Fruit fly (Drosophila melanogaster): ENCODE measurements around the gene TrxT.

The TrxT gene

DNA sequence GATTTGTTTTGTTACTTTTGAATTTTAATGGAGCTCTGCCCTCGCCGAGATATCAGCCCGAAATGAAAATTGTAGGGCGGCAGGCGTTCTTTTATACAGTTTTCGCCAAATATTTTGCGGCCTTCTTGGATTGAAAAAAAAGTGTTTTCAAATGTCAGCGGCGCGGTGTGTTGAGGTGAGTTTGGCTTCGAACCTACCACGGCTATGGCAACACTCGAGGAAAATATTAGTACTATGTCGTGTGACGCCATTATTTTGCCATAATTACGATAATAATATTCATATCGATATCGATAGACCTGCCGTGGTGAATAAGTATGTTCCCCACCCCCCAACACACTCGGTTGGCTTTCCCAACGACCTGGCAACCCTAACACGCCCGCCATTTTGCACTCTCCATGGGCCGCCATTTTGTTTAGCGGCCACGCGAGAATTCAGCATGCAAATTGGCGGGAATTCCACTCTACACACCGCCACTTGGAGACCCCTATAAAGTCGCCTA lies at the start of gene TrxT, which contains the start of gene dhd:
Gene TrxT, minus strand, starts transcription at position 51 of the 502 bp plus-strand sequence.
Gene dhd, plus strand, starts transcription at position 334 of the 502 bp plus-strand sequence.
- TF ChIP-seq insv (optimal IDR thresholded peaks at IDR 0.05), result no peak
- no peak for TF ChIP-seq Sin3A (optimal IDR thresholded peaks at IDR 0.05)
- no peak for TF ChIP-seq ttk (optimal IDR thresholded peaks at IDR 0.05)
- TF ChIP-seq psq (optimal IDR thresholded peaks at IDR 0.05), result no peak
- no peak for TF ChIP-seq Myc (optimal IDR thresholded peaks at IDR 0.05)
- no peak for TF ChIP-seq h (optimal IDR thresholded peaks at IDR 0.05)

DNA sequence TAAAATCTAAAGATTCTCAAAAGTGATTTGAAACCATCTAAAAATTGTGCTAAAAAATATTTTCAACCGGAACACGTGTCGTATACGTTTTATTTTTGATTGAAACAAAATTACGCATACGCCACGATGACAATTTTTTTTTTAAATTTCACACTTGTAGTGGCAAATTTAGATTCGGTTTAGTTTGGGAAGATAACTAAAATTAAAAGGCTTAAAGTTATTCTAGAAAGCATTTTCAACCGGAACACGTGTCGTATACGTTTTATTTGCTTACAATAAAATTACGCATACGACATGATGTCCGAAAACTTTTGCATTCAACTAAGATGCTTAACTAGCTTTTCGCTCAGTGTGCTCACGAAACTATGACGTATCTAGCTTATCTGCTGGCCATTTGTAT lies 47.1 kb upstream of the TrxT start:
- TF ChIP-seq psq (optimal IDR thresholded peaks at IDR 0.05), result no peak
- TF ChIP-seq h (optimal IDR thresholded peaks at IDR 0.05), result no peak
- no peak for TF ChIP-seq Myc (optimal IDR thresholded peaks at IDR 0.05)
- TF ChIP-seq insv (optimal IDR thresholded peaks at IDR 0.05), result no peak
- TF ChIP-seq Sin3A (optimal IDR thresholded peaks at IDR 0.05), result no peak
- no peak for TF ChIP-seq ttk (optimal IDR thresholded peaks at IDR 0.05)

- no peak for TF ChIP-seq psq (optimal IDR thresholded peaks at IDR 0.05)
Measured at dm6 chrX:5357035-5357434, 45.3 kb upstream of the TrxT start.

DNA sequence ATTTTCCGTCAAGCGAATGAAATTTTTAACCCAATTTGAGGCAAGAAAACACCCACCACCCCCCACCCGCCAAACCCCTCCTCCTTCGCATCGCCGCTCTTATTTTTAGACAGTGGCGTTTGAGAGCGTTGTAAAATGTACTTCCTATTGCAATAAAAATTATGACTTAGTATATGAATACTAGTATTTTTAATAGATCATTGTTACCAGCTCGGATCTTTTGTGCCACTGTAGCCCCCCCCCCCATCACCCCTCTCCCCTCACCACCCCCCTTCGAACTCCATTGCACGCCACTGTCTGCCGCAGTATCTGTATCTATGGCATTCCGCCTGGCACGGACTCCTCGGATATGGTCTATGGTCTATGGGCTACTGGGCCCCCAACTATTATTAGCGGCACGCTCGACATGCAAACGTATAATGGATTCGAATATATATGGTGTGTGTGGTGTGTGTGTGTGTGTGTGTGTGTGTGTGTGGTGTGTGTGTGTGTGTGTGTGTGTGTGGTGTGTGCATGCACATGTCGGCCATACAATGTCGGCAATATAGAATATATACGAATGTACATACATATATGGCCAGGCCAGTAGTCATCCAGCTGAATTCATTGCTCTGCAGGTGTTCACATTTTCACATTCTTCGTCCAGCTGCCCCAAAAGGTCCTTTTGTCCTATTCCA lies 38.3 kb upstream of the TrxT start:
- no peak for TF ChIP-seq insv (optimal IDR thresholded peaks at IDR 0.05)
- no peak for TF ChIP-seq Myc (optimal IDR thresholded peaks at IDR 0.05)
- TF ChIP-seq ttk (optimal IDR thresholded peaks at IDR 0.05), result no peak

DNA sequence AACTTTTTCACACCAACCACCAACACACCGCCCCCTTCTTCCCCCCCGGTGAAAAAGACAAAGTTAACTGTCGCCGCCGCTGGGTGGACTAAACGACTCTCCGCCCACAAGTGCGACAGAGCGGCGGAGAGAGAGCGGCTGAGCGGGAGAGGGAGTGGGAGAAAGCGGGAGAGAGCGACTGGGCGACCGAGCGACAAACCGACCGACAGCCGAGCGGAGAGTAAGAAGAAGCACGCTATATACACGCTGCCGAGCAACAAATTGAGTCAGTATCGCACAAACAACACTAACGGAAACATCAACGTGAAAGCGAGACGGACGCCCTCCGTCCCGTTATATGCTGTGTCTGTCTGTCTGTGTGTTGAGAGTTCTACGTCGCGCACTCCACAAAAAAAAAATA lies 28.3 kb upstream of the TrxT start, which contains the start of gene SK:
Gene SK, plus strand, starts transcription at position 267 of the 400 bp plus-strand sequence.
- TF ChIP-seq Sin3A (optimal IDR thresholded peaks at IDR 0.05) (no peak), ttk (optimal IDR thresholded peaks at IDR 0.05) (no peak), insv (optimal IDR thresholded peaks at IDR 0.05) (no peak), Myc (optimal IDR thresholded peaks at IDR 0.05) (no peak), psq (optimal IDR thresholded peaks at IDR 0.05) (no peak), h (optimal IDR thresholded peaks at IDR 0.05) (no peak)

DNA sequence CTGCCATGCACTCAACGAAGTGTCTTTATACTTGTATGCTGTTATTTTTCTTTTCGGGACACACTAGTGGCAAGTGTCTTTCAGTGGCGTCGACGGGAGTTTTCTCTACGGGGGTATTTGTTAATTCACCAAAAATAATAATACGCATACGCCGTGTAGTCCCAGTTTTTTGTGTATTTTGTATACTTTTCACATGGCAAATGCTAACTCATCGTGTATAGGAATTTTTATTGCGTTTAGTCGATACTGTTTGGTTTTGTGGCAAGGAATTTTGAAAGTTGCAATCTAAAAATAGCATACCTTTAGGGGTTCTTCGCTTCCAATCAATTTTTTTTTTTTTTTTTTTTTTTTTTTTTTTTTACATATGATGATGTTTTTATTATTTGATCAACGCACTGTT lies 26.7 kb upstream of the TrxT start:
- TF ChIP-seq ttk (optimal IDR thresholded peaks at IDR 0.05), result no peak

DNA sequence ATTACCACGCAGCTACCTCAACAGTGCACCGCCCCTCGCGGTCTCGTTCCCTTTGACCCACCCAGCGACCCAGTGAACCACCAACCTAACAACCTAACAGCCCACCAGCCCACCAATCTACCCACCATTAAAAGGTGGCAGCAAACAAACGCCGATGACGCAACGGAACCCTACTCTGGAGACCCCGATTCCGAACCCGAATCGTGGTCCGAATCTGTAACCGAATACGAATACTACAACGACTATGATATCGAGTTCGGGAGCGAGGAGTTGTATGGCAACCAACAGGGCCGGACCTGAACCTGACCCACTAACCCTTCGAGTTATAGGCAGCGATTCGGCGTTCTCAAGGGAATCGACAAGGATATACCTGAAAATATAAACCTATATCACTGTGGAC lies 25.6 kb upstream of the TrxT start:
- TF ChIP-seq ttk (optimal IDR thresholded peaks at IDR 0.05) (no peak), Sin3A (optimal IDR thresholded peaks at IDR 0.05) (no peak), insv (optimal IDR thresholded peaks at IDR 0.05) (no peak), h (optimal IDR thresholded peaks at IDR 0.05) (no peak), Myc (optimal IDR thresholded peaks at IDR 0.05) (no peak), psq (optimal IDR thresholded peaks at IDR 0.05) (no peak)

- TF ChIP-seq h (optimal IDR thresholded peaks at IDR 0.05), result no peak
- no peak for TF ChIP-seq psq (optimal IDR thresholded peaks at IDR 0.05)
- TF ChIP-seq Sin3A (optimal IDR thresholded peaks at IDR 0.05), result no peak
- TF ChIP-seq insv (optimal IDR thresholded peaks at IDR 0.05), result no peak
- no peak for TF ChIP-seq Myc (optimal IDR thresholded peaks at IDR 0.05)
- no peak for TF ChIP-seq ttk (optimal IDR thresholded peaks at IDR 0.05)
Measured at dm6 chrX:5336722-5337121, 25.0 kb upstream of the TrxT start.

- no peak for TF ChIP-seq h (optimal IDR thresholded peaks at IDR 0.05)
- TF ChIP-seq Myc (optimal IDR thresholded peaks at IDR 0.05), result no peak
- no peak for TF ChIP-seq insv (optimal IDR thresholded peaks at IDR 0.05)
- no peak for TF ChIP-seq Sin3A (optimal IDR thresholded peaks at IDR 0.05)
- TF ChIP-seq ttk (optimal IDR thresholded peaks at IDR 0.05), result no peak
- no peak for TF ChIP-seq psq (optimal IDR thresholded peaks at IDR 0.05)
Measured at dm6 chrX:5332259-5332862, 20.7 kb upstream of the TrxT start, which contains the start of gene CanB. Gene CanB (plus strand): TSS chrX:5332499.

DNA sequence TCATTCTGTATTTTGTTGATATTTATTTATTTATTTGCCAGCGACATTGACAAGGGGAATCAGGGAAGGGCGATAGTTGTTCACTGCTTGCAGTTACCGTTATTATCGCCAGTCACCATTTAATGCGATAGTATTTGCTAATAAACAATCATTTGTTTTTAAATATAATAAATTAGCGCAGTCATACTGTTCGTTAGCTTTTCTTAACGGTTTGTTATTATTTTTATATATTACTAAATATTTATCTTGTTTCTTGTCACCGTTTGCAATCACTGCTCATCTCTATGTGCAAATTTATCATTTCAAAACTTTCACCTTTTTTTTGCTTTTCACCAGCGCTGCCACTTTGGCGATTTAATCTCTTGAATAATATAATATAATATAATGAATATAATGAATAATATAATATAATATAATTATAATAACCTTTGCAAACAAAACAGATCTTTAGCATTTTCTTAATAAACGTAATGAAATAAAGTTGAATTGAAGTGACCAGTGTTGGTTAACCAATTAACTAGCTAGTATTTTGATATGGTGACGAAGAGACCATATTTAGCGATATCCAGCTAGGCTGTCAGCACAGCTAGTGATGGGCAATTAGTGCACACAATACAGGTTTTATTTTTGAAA lies 17.7 kb upstream of the TrxT start, which contains the start of the genes CG3309 and XRCC1:
Gene CG3309, minus strand, starts transcription at position 82 of the 633 bp plus-strand sequence.
Gene XRCC1, plus strand, starts transcription at position 611 of the 633 bp plus-strand sequence.
- TF ChIP-seq ttk (optimal IDR thresholded peaks at IDR 0.05) (no peak), Myc (optimal IDR thresholded peaks at IDR 0.05) (no peak), h (optimal IDR thresholded peaks at IDR 0.05) (no peak), Sin3A (optimal IDR thresholded peaks at IDR 0.05) (no peak), psq (optimal IDR thresholded peaks at IDR 0.05) (no peak), insv (optimal IDR thresholded peaks at IDR 0.05) (no peak)

DNA sequence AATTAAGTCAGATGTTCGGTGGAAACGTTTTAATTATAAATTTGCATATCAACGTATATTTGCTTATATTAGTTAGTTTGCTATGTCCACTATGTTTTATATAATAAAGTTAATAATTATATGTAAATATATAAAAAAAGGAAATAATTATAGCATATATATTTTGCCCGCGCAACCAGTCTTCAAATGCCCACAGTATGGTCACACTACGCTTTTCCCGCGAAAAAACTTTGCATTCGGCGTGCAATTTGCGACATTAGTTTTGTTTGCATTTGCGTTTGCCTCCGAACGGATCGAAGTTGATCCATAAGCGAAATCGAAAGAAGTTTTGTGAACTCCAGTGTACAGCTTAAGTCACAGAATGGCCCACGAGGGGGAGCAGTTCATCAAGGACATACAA lies 11.9 kb upstream of the TrxT start, which contains the start of gene Mcm3:
Gene Mcm3, plus strand, starts transcription at position 220 of the 400 bp plus-strand sequence.
- TF ChIP-seq insv (optimal IDR thresholded peaks at IDR 0.05) (no peak), Sin3A (optimal IDR thresholded peaks at IDR 0.05) (no peak), Myc (optimal IDR thresholded peaks at IDR 0.05) (no peak)

dm6 chrX:5322459-5322883 lies 10.8 kb upstream of the TrxT start, which contains the start of gene Rnp4F:
Gene Rnp4F (minus strand): TSS chrX:5322696.
- no peak for TF ChIP-seq ttk (optimal IDR thresholded peaks at IDR 0.05)
- TF ChIP-seq psq (optimal IDR thresholded peaks at IDR 0.05), result no peak
- TF ChIP-seq insv (optimal IDR thresholded peaks at IDR 0.05), result no peak
- no peak for TF ChIP-seq h (optimal IDR thresholded peaks at IDR 0.05)
- no peak for TF ChIP-seq Myc (optimal IDR thresholded peaks at IDR 0.05)
- no peak for TF ChIP-seq Sin3A (optimal IDR thresholded peaks at IDR 0.05)
